Worm (Caenorhabditis elegans): Measurements from ENCODE around the gene H09F14.1.

H09F14.1 gene

ce11 chrV:10578938-10579337 lies 36.5 kb downstream of the H09F14.1 start, which contains the start of the genes erh-1 and lpd-9 (continued):
- TF ChIP-seq C34B4.2 (tag; optimal IDR thresholded peaks at IDR 0.05) = no peak
- TF ChIP-seq rnt-1 (tag; optimal IDR thresholded peaks at IDR 0.05) = peak; percentile 89
- TF ChIP-seq mep-1 (tag; optimal IDR thresholded peaks at IDR 0.05) = peak; percentile 90
- TF ChIP-seq egl-13 (tag; optimal IDR thresholded peaks at IDR 0.05) = peak; percentile 75
- TF ChIP-seq ztf-4 (tag; optimal IDR thresholded peaks at IDR 0.05) = no peak
- peak; percentile 17 for TF ChIP-seq fkh-10 (GFP tag; optimal IDR thresholded peaks at IDR 0.05)
- peak; percentile 55 for TF ChIP-seq fkh-8 (tag; optimal IDR thresholded peaks at IDR 0.05)
- TF ChIP-seq dsc-1 (tag; optimal IDR thresholded peaks at IDR 0.05) = peak; percentile 88
- TF ChIP-seq ceh-63 (GFP tag; optimal IDR thresholded peaks at IDR 0.05) = no peak
- TF ChIP-seq lsy-2 (tag; optimal IDR thresholded peaks at IDR 0.05) = peak; percentile 78 to 86
- TF ChIP-seq efl-3 (GFP tag; optimal IDR thresholded peaks at IDR 0.05) = no peak
- TF ChIP-seq ceh-82 (tag; optimal IDR thresholded peaks at IDR 0.05) = peak; percentile 77 to 84 (median 79)
- no peak for TF ChIP-seq ets-5 (GFP tag; IDR thresholded peaks at IDR 0.05)
- peak; percentile 49 for TF ChIP-seq F16B12.6 (tag; optimal IDR thresholded peaks at IDR 0.05)
- peak; percentile 28 for TF ChIP-seq sox-4 (tag; optimal IDR thresholded peaks at IDR 0.05)
- TF ChIP-seq nhr-76 (tag; optimal IDR thresholded peaks at IDR 0.05) = no peak
- TF ChIP-seq C16A3.4 (tag; optimal IDR thresholded peaks at IDR 0.05) = peak; percentile 57
- TF ChIP-seq ceh-90 (tag; optimal IDR thresholded peaks at IDR 0.05) = no peak
- peak; percentile 6 for TF ChIP-seq lir-3 (tag; optimal IDR thresholded peaks at IDR 0.05; ENCODE audit: poor library complexity)
- TF ChIP-seq aha-1 (tag; optimal IDR thresholded peaks at IDR 0.05) = peak; percentile 30
- TF ChIP-seq mef-2 (tag; optimal IDR thresholded peaks at IDR 0.05) = no peak
- peak; percentile 80 for TF ChIP-seq snu-23 (GFP tag; optimal IDR thresholded peaks at IDR 0.05)
- TF ChIP-seq hlh-17 (GFP tag; optimal IDR thresholded peaks at IDR 0.05; ENCODE audit: borderline replicate concordance) = no peak
- peak; percentile 17 for TF ChIP-seq lin-13 (GFP tag; optimal IDR thresholded peaks at IDR 0.05)
- peak; percentile 70 for TF ChIP-seq lin-39 (tag; optimal IDR thresholded peaks at IDR 0.05)
- TF ChIP-seq ztf-11 (tag; optimal IDR thresholded peaks at IDR 0.05) = peak in 1 of 2 experiments; percentile 74
- TF ChIP-seq skn-1 (tag; optimal IDR thresholded peaks at IDR 0.05) = peak; percentile 74
- TF ChIP-seq sup-37 (GFP tag; optimal IDR thresholded peaks at IDR 0.05) = peak; percentile 39
- TF ChIP-seq mdl-1 (tag; optimal IDR thresholded peaks at IDR 0.05) = peak in 1 of 2 experiments; percentile 25
- peak; percentile 87 for TF ChIP-seq nhr-71 (tag; optimal IDR thresholded peaks at IDR 0.05)
- TF ChIP-seq unc-30 (tag; optimal IDR thresholded peaks at IDR 0.05) = no peak
- no peak for TF ChIP-seq nhr-28 (tag; optimal IDR thresholded peaks at IDR 0.05)
- no peak for TF ChIP-seq egl-27 (tag; optimal IDR thresholded peaks at IDR 0.05)
- TF ChIP-seq efl-1 (optimal IDR thresholded peaks at IDR 0.05) = peak; percentile 76 to 83
- TF ChIP-seq efl-1 (GFP tag; optimal IDR thresholded peaks at IDR 0.05 in 1 of 2) = peak; percentile 77 to 98
- peak; percentile 85 for TF ChIP-seq xbp-1 (tag; optimal IDR thresholded peaks at IDR 0.05)

DNA sequence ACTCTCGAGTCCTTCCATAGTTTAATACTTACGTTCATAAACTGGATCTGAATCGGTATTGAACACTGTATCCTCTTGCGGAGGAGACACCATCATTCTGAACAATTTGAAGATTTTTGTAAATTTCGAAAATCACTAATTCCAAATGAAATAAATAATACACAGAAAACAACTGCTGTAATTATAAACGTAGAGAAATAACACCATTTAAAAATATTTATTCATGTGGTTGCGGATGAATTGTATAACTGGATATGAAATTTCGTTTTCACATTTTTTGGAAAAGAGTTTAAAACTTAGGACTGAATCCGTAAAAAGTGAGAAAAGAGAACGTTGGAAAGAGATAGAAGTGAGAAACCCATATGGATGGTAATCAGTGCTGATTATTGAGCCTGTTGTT lies 37.2 kb downstream of the H09F14.1 start, which contains the start of gene mics-1:
mics-1 (minus strand) TSS at position 101 of the 400 bp plus-strand sequence.
- TF ChIP-seq efl-1 (optimal IDR thresholded peaks at IDR 0.05) (no peak), efl-1 (GFP tag; optimal IDR thresholded peaks at IDR 0.05 in 1 of 2) (peak in 1 of 2 experiments; percentile 34), lin-14 (GFP tag; optimal IDR thresholded peaks at IDR 0.05) (no peak)

ce11 chrV:10576319-10576718 lies 39.1 kb downstream of the H09F14.1 start, which contains the start of gene vps-54:
Gene vps-54 (minus strand): TSS chrV:10576419.
- TF ChIP-seq ama-1 (optimal IDR thresholded peaks at IDR 0.05) (no peak), ceh-88 (GFP tag; IDR thresholded peaks at IDR 0.05) (no peak), unc-62 (GFP tag; optimal IDR thresholded peaks at IDR 0.05) (no peak), nhr-71 (tag; optimal IDR thresholded peaks at IDR 0.05) (no peak), elt-3 (tag; optimal IDR thresholded peaks at IDR 0.05) (no peak), nhr-11 (tag; optimal IDR thresholded peaks at IDR 0.05) (no peak), mep-1 (tag; optimal IDR thresholded peaks at IDR 0.05) (no peak)

All from whole organism, L1 larva.